Worm (Caenorhabditis elegans) whole organism, L1 larva: ENCODE results near the gene rpl-36.

Experiments
- ama-1 ChIP-seq: fragments of 150-350 bp; optimal IDR thresholded peaks from 2 replicates; lab custom pipeline; 2014
- hpl-2 ChIP-seq: fragments of 150-350 bp; optimal IDR thresholded peaks from 2 replicates; lab custom pipeline; 2014; ENCODE audit warnings: missing biosample characterization, missing genetic modification reagents, missing genetic modification characterization
- lin-13 ChIP-seq: fragments of 150-350 bp; optimal IDR thresholded peaks from 2 replicates; lab custom pipeline; 2014; ENCODE audit warnings: missing biosample characterization, missing genetic modification reagents, missing genetic modification characterization
- lin-35 ChIP-seq, 2 experiments: fragments of 150-350 bp; optimal IDR thresholded peaks; 2 replicates each; lab custom pipeline; 2014; ENCODE audit warnings: missing biosample characterization in 2 of 2, missing genetic modification characterization in 2 of 2, missing genetic modification reagents in 2 of 2
- nhr-11 ChIP-seq: fragments of 150-350 bp; optimal IDR thresholded peaks from 2 replicates; lab custom pipeline; 2014; ENCODE audit warnings: missing biosample characterization, missing genetic modification characterization
- nhr-19 ChIP-seq: fragments of 200-800 bp; sonication (Bioruptor generic); conservative IDR thresholded peaks from 2 replicates; pipeline ENCODE4 v1.3.6; 2022; ENCODE audit warnings: missing genetic modification characterization, missing compliant biosample characterization
- nhr-237 ChIP-seq: fragments of 150-350 bp; optimal IDR thresholded peaks from 2 replicates; lab custom pipeline; 2014; ENCODE audit warnings: missing biosample characterization, missing genetic modification characterization
- pqm-1 ChIP-seq: sonication (generic microtip); optimal IDR thresholded peaks from 3 replicates; lab custom pipeline; 2017; ENCODE audit warnings: missing biosample characterization, missing genetic modification characterization
- snpc-4 ChIP-seq: fragments of 150-350 bp; optimal IDR thresholded peaks from 2 replicates; lab custom pipeline; 2014; ENCODE audit warnings: missing biosample characterization, missing genetic modification characterization
- ztf-11 ChIP-seq, 2 experiments: sonication (generic microtip); optimal IDR thresholded peaks; 2 replicates each; lab custom pipeline; 2016 to 2017; ENCODE audit warnings: missing genetic modification characterization in 2 of 2, missing biosample characterization in 1 of 2, missing compliant biosample characterization in 1 of 2

DNA sequence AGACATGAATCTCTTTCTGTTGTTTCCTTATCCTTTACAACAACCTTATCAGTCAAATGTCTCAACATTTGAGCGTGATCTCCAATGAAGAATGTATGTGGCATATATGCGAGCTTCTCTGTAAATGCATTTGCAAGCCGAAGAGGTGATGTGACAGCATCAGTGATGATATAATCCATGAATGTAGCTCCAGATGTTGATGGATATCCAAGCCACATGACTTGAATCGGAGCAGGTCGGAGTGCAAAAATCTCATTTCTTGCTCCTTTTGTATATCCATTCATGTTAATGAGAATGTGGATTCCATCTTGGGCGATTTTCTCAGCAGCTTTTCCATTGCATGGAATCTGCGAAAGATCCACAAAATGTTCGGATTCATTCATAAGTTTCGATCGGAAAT, 31.9 kb upstream of the rpl-36 start:
- TF ChIP-seq nhr-237 (tag; lab: Kevin White, UChicago) (no peak), ama-1 (lab: Kevin White, UChicago) (no peak), lin-35 (GFP tag; optimal IDR thresholded peaks at IDR 0.05; lab: Kevin White, UChicago) (no peak), snpc-4 (tag; lab: Kevin White, UChicago) (no peak), lin-13 (GFP tag; lab: Kevin White, UChicago) (no peak), nhr-11 (tag; lab: Kevin White, UChicago) (no peak), pqm-1 (tag; lab: Kevin White, UChicago) (no peak), ztf-11 (tag; optimal IDR thresholded peaks at IDR 0.05; lab: Kevin White, UChicago) (no peak), nhr-19 (GFP tag; lab: Robert Waterston, UW) (no peak), hpl-2 (GFP tag; lab: Kevin White, UChicago) (no peak)
